Fruit fly (Drosophila melanogaster) whole organism, prepupa: ENCODE measurements around the gene CG5225.

Source experiments
- CG10631 ChIP-seq: fragments of 200-800 bp; sonication (Bioruptor generic); optimal IDR thresholded peaks from 2 replicates; lab custom pipeline; 2016; ENCODE audit warnings: missing biosample characterization, missing genetic modification characterization
- CG10669 ChIP-seq: fragments of 200-800 bp; sonication (Bioruptor generic); optimal IDR thresholded peaks from 3 replicates; lab custom pipeline; 2018; ENCODE audit warnings: missing biosample characterization, mild to moderate bottlenecking, missing genetic modification characterization, moderate library complexity
- CG11294 ChIP-seq: fragments of 200-800 bp; sonication (Bioruptor generic); IDR thresholded peaks from 2 replicates; pipeline ENCODE4 v1.3.6; 2022; ENCODE audit warnings: missing biosample characterization, missing genetic modification characterization
- CG11762 ChIP-seq: fragments of 200-800 bp; sonication (Bioruptor generic); optimal IDR thresholded peaks from 3 replicates; lab custom pipeline; 2016; ENCODE audit warnings: missing biosample characterization, missing genetic modification characterization; ENCODE audit not compliant: insufficient read depth
- CG11902 ChIP-seq: fragments of 200-800 bp; sonication (Bioruptor generic); optimal IDR thresholded peaks from 3 replicates; lab custom pipeline; 2016; ENCODE audit warnings: missing biosample characterization, missing genetic modification characterization
- CG15336 ChIP-seq: fragments of 200-800 bp; sonication (Bioruptor generic); IDR thresholded peaks from 2 replicates; pipeline ENCODE4 v1.3.6; 2022; ENCODE audit warnings: missing biosample characterization, missing genetic modification characterization
- CG1621 ChIP-seq: fragments of 200-800 bp; sonication (Bioruptor generic); optimal IDR thresholded peaks from 3 replicates; lab custom pipeline; 2018; ENCODE audit warnings: missing biosample characterization, mild to moderate bottlenecking, missing genetic modification characterization
- CG16779 ChIP-seq: fragments of 200-800 bp; sonication (Bioruptor generic); optimal IDR thresholded peaks from 3 replicates; lab custom pipeline; 2017; ENCODE audit warnings: missing biosample characterization, mild to moderate bottlenecking, missing genetic modification characterization
- CG3032 ChIP-seq: fragments of 200-800 bp; optimal IDR thresholded peaks from 2 replicates; lab custom pipeline; 2019; ENCODE audit warnings: missing biosample characterization, mild to moderate bottlenecking, missing genetic modification characterization, moderate library complexity
- CG31627 ChIP-seq: fragments of 200-800 bp; sonication (Bioruptor generic); optimal IDR thresholded peaks from 3 replicates; lab custom pipeline; 2016; ENCODE audit warnings: missing biosample characterization, missing genetic modification characterization
- CG32006 ChIP-seq: fragments of 200-800 bp; sonication (Bioruptor generic); optimal IDR thresholded peaks from 3 replicates; lab custom pipeline; 2017; ENCODE audit warnings: missing biosample characterization, mild to moderate bottlenecking, missing genetic modification characterization
- CG34406 ChIP-seq: fragments of 200-800 bp; sonication (Bioruptor generic); optimal IDR thresholded peaks from 3 replicates; lab custom pipeline; 2016; ENCODE audit warnings: missing biosample characterization, missing genetic modification characterization
- CG4318 ChIP-seq: fragments of 200-800 bp; sonication (Bioruptor generic); optimal IDR thresholded peaks from 3 replicates; lab custom pipeline; 2017; ENCODE audit warnings: missing biosample characterization, mild to moderate bottlenecking, missing genetic modification characterization
- CG6163 ChIP-seq: fragments of 200-800 bp; sonication (Bioruptor generic); IDR thresholded peaks from 3 replicates; pipeline ENCODE4 v1.3.6; 2022; ENCODE audit warnings: missing biosample characterization, missing genetic modification characterization
- CG6276 ChIP-seq: fragments of 200-800 bp; sonication (Bioruptor generic); optimal IDR thresholded peaks from 2 replicates; lab custom pipeline; 2017; ENCODE audit warnings: missing biosample characterization, mild to moderate bottlenecking, missing genetic modification characterization
- CG6792 ChIP-seq: fragments of 200-800 bp; sonication (Bioruptor generic); optimal IDR thresholded peaks from 3 replicates; lab custom pipeline; 2016; ENCODE audit warnings: missing biosample characterization, missing genetic modification characterization
- CG6854 ChIP-seq: fragments of 200-800 bp; sonication (Bioruptor generic); optimal IDR thresholded peaks from 2 replicates; lab custom pipeline; 2017; ENCODE audit warnings: missing biosample characterization, mild to moderate bottlenecking, missing genetic modification characterization
- CG8119 ChIP-seq: fragments of 200-800 bp; sonication (Bioruptor generic); IDR thresholded peaks from 3 replicates; pipeline ENCODE4 v1.3.6; 2022; ENCODE audit warnings: missing biosample characterization, missing genetic modification characterization
- CG8319 ChIP-seq: fragments of 200-800 bp; sonication (Bioruptor generic); optimal IDR thresholded peaks from 3 replicates; lab custom pipeline; 2016; ENCODE audit warnings: missing biosample characterization, missing genetic modification characterization
- CG9139 ChIP-seq: fragments of 200-800 bp; sonication (Bioruptor generic); optimal IDR thresholded peaks from 3 replicates; lab custom pipeline; 2017; ENCODE audit warnings: missing biosample characterization, mild to moderate bottlenecking, missing genetic modification characterization
- Eip75B ChIP-seq: fragments of 200-800 bp; sonication (Bioruptor generic); optimal IDR thresholded peaks from 3 replicates; lab custom pipeline; 2016; ENCODE audit warnings: missing biosample characterization, missing genetic modification characterization
- Eip93F ChIP-seq: fragments of 200-800 bp; sonication (Bioruptor generic); optimal IDR thresholded peaks from 2 replicates; lab custom pipeline; 2016; ENCODE audit warnings: missing biosample characterization, mild to moderate bottlenecking, missing genetic modification characterization
- Ets96B ChIP-seq: fragments of 200-800 bp; optimal IDR thresholded peaks from 2 replicates; lab custom pipeline; 2019; ENCODE audit warnings: missing biosample characterization, mild to moderate bottlenecking, missing genetic modification characterization, moderate library complexity
- Gug ChIP-seq: fragments of 200-800 bp; sonication (Bioruptor generic); IDR thresholded peaks from 2 replicates; pipeline ENCODE4 v1.3.6; 2022; ENCODE audit warnings: missing biosample characterization, missing genetic modification characterization
- Hr38 ChIP-seq: sonication (Bioruptor generic); optimal IDR thresholded peaks from 2 replicates; lab custom pipeline; 2016; ENCODE audit warnings: missing biosample characterization, missing genetic modification characterization
- Hr39 ChIP-seq: fragments of 200-800 bp; sonication (Bioruptor generic); optimal IDR thresholded peaks from 2 replicates; lab custom pipeline; 2016; ENCODE audit warnings: missing biosample characterization, missing genetic modification characterization
- Hr4 ChIP-seq: fragments of 200-800 bp; sonication (Bioruptor generic); optimal IDR thresholded peaks from 3 replicates; lab custom pipeline; 2016; ENCODE audit warnings: missing biosample characterization, missing genetic modification characterization
- Met ChIP-seq: fragments of 200-800 bp; sonication (Bioruptor generic); optimal IDR thresholded peaks from 3 replicates; lab custom pipeline; 2016; ENCODE audit warnings: missing biosample characterization, missing genetic modification characterization
- OdsH ChIP-seq: fragments of 200-800 bp; sonication (Bioruptor generic); optimal IDR thresholded peaks from 3 replicates; lab custom pipeline; 2016; ENCODE audit warnings: missing biosample characterization, missing genetic modification characterization
- Smox ChIP-seq: fragments of 200-800 bp; sonication (Bioruptor generic); optimal IDR thresholded peaks from 3 replicates; lab custom pipeline; 2016; ENCODE audit warnings: missing biosample characterization, missing genetic modification characterization
- Sox102F ChIP-seq: fragments of 200-800 bp; sonication (Bioruptor generic); optimal IDR thresholded peaks from 2 replicates; lab custom pipeline; 2016; ENCODE audit warnings: missing biosample characterization, mild to moderate bottlenecking, missing genetic modification characterization
- Sox14 ChIP-seq: fragments of 200-800 bp; sonication (Bioruptor generic); optimal IDR thresholded peaks from 3 replicates; lab custom pipeline; 2016; ENCODE audit warnings: missing biosample characterization, missing genetic modification characterization
- Sox15 ChIP-seq: fragments of 200-800 bp; sonication (Bioruptor generic); optimal IDR thresholded peaks from 3 replicates; lab custom pipeline; 2016; ENCODE audit warnings: missing biosample characterization, missing genetic modification characterization
- achi ChIP-seq: fragments of 200-800 bp; sonication (Bioruptor generic); optimal IDR thresholded peaks from 3 replicates; lab custom pipeline; 2016; ENCODE audit warnings: missing biosample characterization, missing genetic modification characterization
- acj6 ChIP-seq: fragments of 200-800 bp; sonication (Bioruptor generic); optimal IDR thresholded peaks from 3 replicates; lab custom pipeline; 2016; ENCODE audit warnings: missing biosample characterization, missing genetic modification characterization
- cyc ChIP-seq: fragments of 200-800 bp; sonication (Bioruptor generic); optimal IDR thresholded peaks from 3 replicates; lab custom pipeline; 2016; ENCODE audit warnings: missing biosample characterization, missing genetic modification characterization
- dac ChIP-seq: fragments of 200-800 bp; sonication (Bioruptor generic); optimal IDR thresholded peaks from 2 replicates; lab custom pipeline; 2017; ENCODE audit warnings: missing biosample characterization, mild to moderate bottlenecking, missing genetic modification characterization
- dsx ChIP-seq: fragments of 200-800 bp; optimal IDR thresholded peaks from 3 replicates; lab custom pipeline; 2019; ENCODE audit warnings: missing biosample characterization, mild to moderate bottlenecking, missing genetic modification characterization, moderate library complexity; ENCODE audit not compliant: poor library complexity, severe bottlenecking
- eg ChIP-seq: fragments of 200-800 bp; sonication (Bioruptor generic); IDR thresholded peaks from 3 replicates; pipeline ENCODE4 v1.3.6; 2022; ENCODE audit warnings: missing biosample characterization, missing genetic modification characterization
- esn ChIP-seq: fragments of 200-800 bp; sonication (Bioruptor generic); optimal IDR thresholded peaks from 2 replicates; lab custom pipeline; 2016; ENCODE audit warnings: missing biosample characterization, mild to moderate bottlenecking, missing genetic modification characterization, moderate library complexity
- fd85E ChIP-seq: fragments of 200-800 bp; sonication (Bioruptor generic); optimal IDR thresholded peaks from 3 replicates; lab custom pipeline; 2016; ENCODE audit warnings: missing biosample characterization, missing genetic modification characterization
- fkh ChIP-seq: fragments of 200-800 bp; sonication (Bioruptor generic); optimal IDR thresholded peaks from 3 replicates; lab custom pipeline; 2017; ENCODE audit warnings: missing biosample characterization, mild to moderate bottlenecking, missing genetic modification characterization, moderate library complexity
- lz ChIP-seq: fragments of 200-800 bp; sonication (Bioruptor generic); optimal IDR thresholded peaks from 3 replicates; lab custom pipeline; 2016; ENCODE audit warnings: missing biosample characterization, missing genetic modification characterization
- net ChIP-seq: fragments of 200-800 bp; sonication (Bioruptor generic); optimal IDR thresholded peaks from 3 replicates; lab custom pipeline; 2016; ENCODE audit warnings: missing biosample characterization, missing genetic modification characterization
- pdm3 ChIP-seq: fragments of 200-800 bp; sonication (Bioruptor generic); optimal IDR thresholded peaks from 3 replicates; lab custom pipeline; 2016; ENCODE audit warnings: missing biosample characterization, missing genetic modification characterization
- salr ChIP-seq, 2 experiments: fragments of 200-800 bp; sonication (Bioruptor generic); optimal IDR thresholded peaks; 3 replicates each; lab custom pipeline; 2016 to 2018; ENCODE audit warnings: missing biosample characterization in 2 of 2, missing genetic modification characterization in 2 of 2, mild to moderate bottlenecking in 1 of 2
- spab ChIP-seq: fragments of 200-800 bp; sonication (Bioruptor generic); optimal IDR thresholded peaks from 2 replicates; lab custom pipeline; 2017; ENCODE audit warnings: missing biosample characterization, mild to moderate bottlenecking, missing genetic modification characterization, missing genetic modification reagents
- ss ChIP-seq, 2 experiments: fragments of 200-800 bp; sonication (Bioruptor generic); optimal IDR thresholded peaks; 2 replicates in 1 of 2; 3 replicates in 1 of 2; lab custom pipeline; 2017 to 2018; ENCODE audit warnings: mild to moderate bottlenecking in 2 of 2, missing biosample characterization in 2 of 2, missing genetic modification characterization in 2 of 2, moderate library complexity in 1 of 2
- svp ChIP-seq: fragments of 200-800 bp; sonication (Bioruptor generic); peaks from one replicate; lab custom pipeline; 2016; ENCODE audit warnings: missing biosample characterization, missing genetic modification characterization
- topi ChIP-seq: fragments of 200-800 bp; sonication (Bioruptor generic); optimal IDR thresholded peaks from 3 replicates; lab custom pipeline; 2016; ENCODE audit warnings: missing biosample characterization, missing genetic modification characterization
- vri ChIP-seq: fragments of 200-800 bp; sonication (Bioruptor generic); optimal IDR thresholded peaks from 3 replicates; lab custom pipeline; 2016; ENCODE audit warnings: missing biosample characterization, mild to moderate bottlenecking, missing genetic modification characterization

Gene CG5225

DNA sequence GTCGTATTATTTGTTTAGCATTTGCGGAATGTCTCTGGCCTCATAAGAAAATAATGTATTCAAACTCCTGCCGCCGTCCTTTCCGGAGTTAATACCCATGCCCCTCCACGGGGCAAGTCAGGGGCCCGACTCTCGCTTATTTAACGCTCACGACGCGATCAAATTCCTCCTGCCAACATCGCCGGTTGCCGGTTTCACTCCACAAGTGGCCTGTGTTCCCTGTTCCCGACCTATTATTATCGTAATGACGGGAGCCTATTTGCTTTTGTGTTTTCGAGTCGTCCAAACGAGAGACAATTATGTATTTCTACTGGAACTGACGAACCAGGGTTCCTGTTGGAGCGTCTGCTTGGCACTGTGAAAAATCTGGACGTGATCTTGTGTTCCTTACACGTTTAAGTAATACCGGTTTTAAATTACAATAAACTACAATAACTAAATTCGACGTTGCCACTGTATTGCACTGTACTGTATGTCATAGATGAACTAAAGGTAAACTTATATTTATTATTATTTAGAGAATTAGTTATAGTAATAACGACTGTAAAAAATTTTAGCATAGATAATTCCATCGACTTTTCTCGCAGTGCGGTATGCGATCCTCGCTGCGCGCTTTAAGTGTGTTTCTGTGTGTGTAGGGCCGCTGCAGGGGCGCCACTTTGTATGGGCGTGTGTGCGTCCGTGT lies 24.1 kb downstream of the CG5225 start:
- TF ChIP-seq Hr38 (GFP tag; lab: Kevin White, UChicago) (no peak), CG3032 (peak; percentile 90), Smox (GFP tag; lab: Kevin White, UChicago) (peak; percentile 70), CG11762 (GFP tag; lab: Kevin White, UChicago) (peak; percentile 61), CG31627 (GFP tag; lab: Kevin White, UChicago) (peak; percentile 47), CG11902 (GFP tag; lab: Kevin White, UChicago) (peak; percentile 16), ss (GFP tag; optimal IDR thresholded peaks at IDR 0.05; lab: Kevin White, UChicago) (peak; percentile 88 to 89), lz (GFP tag; lab: Kevin White, UChicago) (peak; percentile 61), cyc (peak; percentile 62), Hr4 (GFP tag; lab: Kevin White, UChicago) (peak; percentile 41), CG10631 (GFP tag; lab: Kevin White, UChicago) (peak; percentile 74), Ets96B (tag; lab: Kevin White, UChicago) (peak; percentile 86), Eip93F (peak; percentile 48), CG10669 (peak; percentile 84), fd85E (GFP tag; lab: Kevin White, UChicago) (no peak), OdsH (GFP tag; lab: Kevin White, UChicago) (peak; percentile 76), fkh (GFP tag; lab: Kevin White, UChicago) (peak; percentile 7), topi (GFP tag; lab: Kevin White, UChicago) (peak; percentile 68), CG16779 (tag; lab: Kevin White, UChicago) (peak; percentile 71), Sox14 (peak; percentile 63), CG6163 (GFP tag; lab: Robert Waterston, UW) (peak; percentile 57; the same call in 2 of the 3 replicates), dsx (GFP tag; lab: Kevin White, UChicago) (peak; percentile 88), CG8319 (GFP tag; lab: Kevin White, UChicago) (peak; percentile 45), CG4318 (GFP tag; lab: Kevin White, UChicago) (peak; percentile 26), CG6792 (GFP tag; lab: Kevin White, UChicago) (peak; percentile 76), dac (GFP tag; lab: Kevin White, UChicago) (peak; percentile 18), CG32006 (peak; percentile 64), CG8119 (GFP tag; lab: Robert Waterston, UW) (peak; percentile 64), net (GFP tag; lab: Kevin White, UChicago) (peak; percentile 62), Eip75B (GFP tag; lab: Kevin White, UChicago) (peak; percentile 79), pdm3 (GFP tag; lab: Kevin White, UChicago) (peak; percentile 75), salr (GFP tag; optimal IDR thresholded peaks at IDR 0.05; lab: Kevin White, UChicago) (peak; percentile 73 to 75), vri (GFP tag; lab: Kevin White, UChicago) (peak; percentile 70), CG34406 (peak; percentile 67), esn (GFP tag; lab: Kevin White, UChicago) (peak; percentile 78), svp (GFP tag; lab: Kevin White, UChicago) (peak; percentile 82), CG6276 (GFP tag; lab: Kevin White, UChicago) (peak; percentile 11), CG15336 (GFP tag; lab: Robert Waterston, UW) (peak; percentile 34; the same call in 1 of the 2 replicates), Sox102F (peak; percentile 79), Sox15 (peak; percentile 46), Met (GFP tag; lab: Kevin White, UChicago) (peak; percentile 82), spab (GFP tag; lab: Kevin White, UChicago) (peak; percentile 78), eg (GFP tag; lab: Robert Waterston, UW) (0 out of 3 replicates have a peak, but pooled peaks have one; percentile 9), Hr39 (GFP tag; lab: Kevin White, UChicago) (peak; percentile 49), CG1621 (peak; percentile 77), achi (GFP tag; lab: Kevin White, UChicago) (peak; percentile 80), acj6 (GFP tag; lab: Kevin White, UChicago) (peak; percentile 63), Gug (peak; percentile 35; the same call in 1 of the 2 replicates), CG6854 (peak; percentile 68), CG9139 (GFP tag; lab: Kevin White, UChicago) (peak; percentile 72), CG11294 (no peak)
